Fruit fly (Drosophila melanogaster) whole organism, embryonic: ENCODE measurements around the gene slmo.
A peak's percentile ranks its signal among the peaks of the same experiment; 100 is the strongest.

Experiments used
- Ada2b ChIP-seq: fragments of 200-800 bp; sonication (Bioruptor generic); IDR thresholded peaks from 2 replicates; pipeline ENCODE4 v1.3.6; 2022; ENCODE audit warnings: missing biosample characterization, missing genetic modification characterization
- Blimp-1 ChIP-seq: fragments of 200-800 bp; sonication (Bioruptor generic); optimal IDR thresholded peaks from 3 replicates; lab custom pipeline; 2018; ENCODE audit warnings: missing biosample characterization, missing genetic modification characterization, mild to moderate bottlenecking, moderate library complexity, missing genetic modification reagents
- Bteb2 ChIP-seq: fragments of 200-800 bp; sonication (Bioruptor generic); optimal IDR thresholded peaks from 2 replicates; lab custom pipeline; 2016; ENCODE audit warnings: missing biosample characterization, missing genetic modification characterization
- CG10543 ChIP-seq: fragments of 200-800 bp; sonication (Bioruptor generic); optimal IDR thresholded peaks from 3 replicates; lab custom pipeline; 2017; ENCODE audit warnings: missing biosample characterization, mild to moderate bottlenecking, missing genetic modification characterization, moderate library complexity
- CG10654 ChIP-seq: fragments of 200-800 bp; sonication (Bioruptor generic); optimal IDR thresholded peaks from 2 replicates; lab custom pipeline; 2016; ENCODE audit warnings: missing biosample characterization, missing genetic modification characterization
- CG14710 ChIP-seq: fragments of 200-800 bp; sonication (Bioruptor generic); optimal IDR thresholded peaks from 3 replicates; lab custom pipeline; 2019; ENCODE audit warnings: missing biosample characterization, mild to moderate bottlenecking, missing genetic modification characterization, moderate library complexity
- CG15479 ChIP-seq: fragments of 200-800 bp; sonication (Bioruptor generic); optimal IDR thresholded peaks from 3 replicates; lab custom pipeline; 2019; ENCODE audit warnings: missing biosample characterization, mild to moderate bottlenecking, missing genetic modification characterization, moderate library complexity
- CG30403 ChIP-seq: fragments of 200-800 bp; sonication (Bioruptor generic); optimal IDR thresholded peaks from 3 replicates; lab custom pipeline; 2016; ENCODE audit warnings: missing biosample characterization, missing genetic modification characterization
- CG30431 ChIP-seq: fragments of 200-800 bp; sonication (Bioruptor generic); optimal IDR thresholded peaks from 2 replicates; lab custom pipeline; 2017; ENCODE audit warnings: missing biosample characterization, missing genetic modification characterization
- CG34376 ChIP-seq: fragments of 200-800 bp; sonication (Bioruptor generic); optimal IDR thresholded peaks from 2 replicates; lab custom pipeline; 2018; ENCODE audit warnings: missing biosample characterization, mild to moderate bottlenecking, missing genetic modification characterization
- CG42726 ChIP-seq: fragments of 200-800 bp; sonication (Bioruptor generic); IDR thresholded peaks from 2 replicates; pipeline ENCODE4 v1.3.6; 2022; ENCODE audit warnings: missing biosample characterization, missing genetic modification characterization; ENCODE audit not compliant: partially characterized antibody
- CG4424 ChIP-seq: fragments of 200-800 bp; sonication (Bioruptor generic); optimal IDR thresholded peaks from 3 replicates; lab custom pipeline; 2016; ENCODE audit warnings: missing biosample characterization, missing genetic modification characterization
- CG6813 ChIP-seq: fragments of 200-800 bp; sonication (Bioruptor generic); optimal IDR thresholded peaks from 2 replicates; lab custom pipeline; 2017; ENCODE audit warnings: missing biosample characterization, missing genetic modification characterization, mild to moderate bottlenecking, moderate library complexity, missing genetic modification reagents
- CG6854 ChIP-seq: fragments of 200-800 bp; sonication (Bioruptor generic); optimal IDR thresholded peaks from 3 replicates; lab custom pipeline; 2017; ENCODE audit warnings: missing biosample characterization, mild to moderate bottlenecking, missing genetic modification characterization
- CG9437 ChIP-seq: fragments of 200-800 bp; sonication (Bioruptor generic); optimal IDR thresholded peaks from 2 replicates; lab custom pipeline; 2018; ENCODE audit warnings: missing biosample characterization, mild to moderate bottlenecking, missing genetic modification characterization
- CoRest ChIP-seq: fragments of 200-800 bp; sonication (Bioruptor generic); optimal IDR thresholded peaks from 3 replicates; lab custom pipeline; 2018; ENCODE audit warnings: missing biosample characterization, mild to moderate bottlenecking, missing genetic modification characterization, moderate library complexity
- D19A ChIP-seq: fragments of 200-800 bp; optimal IDR thresholded peaks from 3 replicates; lab custom pipeline; 2019; ENCODE audit warnings: missing biosample characterization, mild to moderate bottlenecking, missing genetic modification characterization, moderate library complexity
- D19B ChIP-seq: fragments of 200-800 bp; sonication (Bioruptor generic); optimal IDR thresholded peaks from 2 replicates; lab custom pipeline; 2017; ENCODE audit warnings: missing biosample characterization, mild to moderate bottlenecking, missing genetic modification characterization
- Deaf1 ChIP-seq: fragments of 200-800 bp; optimal IDR thresholded peaks from 3 replicates; lab custom pipeline; 2019; ENCODE audit warnings: missing biosample characterization, mild to moderate bottlenecking, missing genetic modification characterization, moderate library complexity
- Dll ChIP-seq: fragments of 200-800 bp; sonication (Bioruptor generic); IDR thresholded peaks from 4 replicates; pipeline ENCODE4 v1.3.6; 2022; ENCODE audit warnings: missing biosample characterization, missing genetic modification characterization; ENCODE audit not compliant: partially characterized antibody
- Doc3 ChIP-seq: fragments of 200-800 bp; sonication (Bioruptor generic); IDR thresholded peaks from 3 replicates; pipeline ENCODE4 v1.3.6; 2022; ENCODE audit warnings: missing biosample characterization, missing genetic modification characterization; ENCODE audit not compliant: partially characterized antibody
- Gsc ChIP-seq: fragments of 200-800 bp; sonication (Bioruptor generic); IDR thresholded peaks from 2 replicates; pipeline ENCODE4 v1.3.6; 2022; ENCODE audit warnings: missing biosample characterization, missing genetic modification characterization
- Hr78 ChIP-seq, 2 experiments: fragments of 200-800 bp in 1 of 2; fragments of >200 bp in 1 of 2; sonication (Bioruptor generic) in 1 of 2; optimal IDR thresholded peaks; 2 replicates each; lab custom pipeline; 2017 to 2019; ENCODE audit warnings: missing biosample characterization in 2 of 2, missing genetic modification characterization in 2 of 2, mild to moderate bottlenecking in 1 of 2, moderate library complexity in 1 of 2
- Kr ChIP-seq: fragments of 200-800 bp; sonication (Bioruptor generic); optimal IDR thresholded peaks from 2 replicates; lab custom pipeline; 2017; ENCODE audit warnings: missing biosample characterization, mild to moderate bottlenecking, missing genetic modification characterization
- Lhr ChIP-seq: fragments of 200-800 bp; sonication (Bioruptor generic); optimal IDR thresholded peaks from 3 replicates; lab custom pipeline; 2017; ENCODE audit warnings: mild to moderate bottlenecking, missing biosample characterization, missing genetic modification reagents, missing genetic modification characterization
- Myb ChIP-seq: fragments of 200-800 bp; sonication (Bioruptor generic); optimal IDR thresholded peaks from 2 replicates; lab custom pipeline; 2016; ENCODE audit warnings: missing biosample characterization, missing genetic modification characterization
- Ptx1 ChIP-seq: fragments of 200-800 bp; sonication (Bioruptor generic); IDR thresholded peaks from 2 replicates; pipeline ENCODE4 v1.3.6; 2022; ENCODE audit warnings: missing biosample characterization, missing genetic modification characterization
- Scr ChIP-seq: fragments of 200-800 bp; sonication (Bioruptor generic); IDR thresholded peaks from 2 replicates; pipeline ENCODE4 v1.3.6; 2022; ENCODE audit warnings: missing biosample characterization, missing genetic modification characterization; ENCODE audit not compliant: partially characterized antibody
- TFAM ChIP-seq: fragments of 200-800 bp; sonication (Bioruptor generic); optimal IDR thresholded peaks from 2 replicates; lab custom pipeline; 2017; ENCODE audit warnings: missing biosample characterization, missing genetic modification characterization, inconsistent platforms
- Usf ChIP-seq: fragments of 200-800 bp; sonication (Bioruptor generic); optimal IDR thresholded peaks from 2 replicates; lab custom pipeline; 2017; ENCODE audit warnings: missing genotype, missing biosample characterization, missing genetic modification characterization
- abd-A ChIP-seq: fragments of 200-800 bp; sonication (Bioruptor generic); optimal IDR thresholded peaks from 3 replicates; lab custom pipeline; 2019; ENCODE audit warnings: missing biosample characterization, mild to moderate bottlenecking, missing genetic modification characterization, moderate library complexity
- ac ChIP-seq: fragments of 200-800 bp; sonication (Bioruptor generic); optimal IDR thresholded peaks from 3 replicates; lab custom pipeline; 2017; ENCODE audit warnings: missing biosample characterization, mild to moderate bottlenecking, missing genetic modification characterization
- az2 ChIP-seq: fragments of 200-800 bp; sonication (Bioruptor generic); optimal IDR thresholded peaks from 3 replicates; lab custom pipeline; 2016; ENCODE audit warnings: missing biosample characterization, missing genetic modification characterization
- bbx ChIP-seq: fragments of 200-800 bp; sonication (Bioruptor generic); IDR thresholded peaks from 2 replicates; pipeline ENCODE4 v1.3.6; 2022; ENCODE audit warnings: missing biosample characterization, missing genetic modification characterization; ENCODE audit not compliant: partially characterized antibody
- chn ChIP-seq: fragments of 200-800 bp; sonication (Bioruptor generic); optimal IDR thresholded peaks from 2 replicates; lab custom pipeline; 2016; ENCODE audit warnings: missing biosample characterization, missing genetic modification characterization
- ci ChIP-seq: fragments of 200-800 bp; sonication (Bioruptor generic); IDR thresholded peaks from 3 replicates; pipeline ENCODE4 v1.3.6; 2022; ENCODE audit warnings: missing biosample characterization, missing genetic modification characterization
- crol ChIP-seq: fragments of 200-800 bp; sonication (Bioruptor generic); IDR thresholded peaks from 2 replicates; pipeline ENCODE4 v1.3.6; 2022; ENCODE audit warnings: missing biosample characterization, missing genetic modification characterization
- kay ChIP-seq: fragments of 200-800 bp; sonication (Bioruptor generic); optimal IDR thresholded peaks from 2 replicates; lab custom pipeline; 2016; ENCODE audit warnings: missing biosample characterization, missing genetic modification characterization
- kni ChIP-seq: fragments of 200-800 bp; sonication (Bioruptor generic); optimal IDR thresholded peaks from 3 replicates; lab custom pipeline; 2017; ENCODE audit warnings: mild to moderate bottlenecking, missing biosample characterization, missing genetic modification reagents, missing genetic modification characterization
- nmo ChIP-seq: fragments of 200-800 bp; sonication (Bioruptor generic); optimal IDR thresholded peaks from 2 replicates; lab custom pipeline; 2018; ENCODE audit warnings: missing biosample characterization, mild to moderate bottlenecking, missing genetic modification characterization, moderate library complexity
- pita ChIP-seq: fragments of 200-800 bp; sonication (Bioruptor generic); optimal IDR thresholded peaks from 2 replicates; lab custom pipeline; 2017; ENCODE audit warnings: missing biosample characterization, mild to moderate bottlenecking, missing genetic modification characterization
- pros ChIP-seq: fragments of 200-800 bp; sonication (Bioruptor generic); optimal IDR thresholded peaks from 3 replicates; lab custom pipeline; 2019; ENCODE audit warnings: missing biosample characterization, mild to moderate bottlenecking, missing genetic modification characterization, moderate library complexity
- psq ChIP-seq: fragments of 200-800 bp; sonication (Bioruptor generic); optimal IDR thresholded peaks from 2 replicates; lab custom pipeline; 2017; ENCODE audit warnings: missing biosample characterization, missing genetic modification characterization
- sim ChIP-seq: fragments of 200-800 bp; sonication (Bioruptor generic); IDR thresholded peaks from 2 replicates; pipeline ENCODE4 v1.3.6; 2022; ENCODE audit warnings: missing biosample characterization, missing genetic modification characterization
- sr ChIP-seq: fragments of 200-800 bp; sonication (Bioruptor generic); IDR thresholded peaks from 3 replicates; pipeline ENCODE4 v1.3.6; 2022; ENCODE audit warnings: missing biosample characterization, missing genetic modification characterization
- stwl ChIP-seq: fragments of 200-800 bp; sonication (Bioruptor generic); optimal IDR thresholded peaks from 3 replicates; lab custom pipeline; 2018; ENCODE audit warnings: missing biosample characterization, mild to moderate bottlenecking, missing genetic modification characterization, moderate library complexity
- tup ChIP-seq: fragments of 200-800 bp; sonication (Bioruptor generic); optimal IDR thresholded peaks from 2 replicates; lab custom pipeline; 2016; ENCODE audit warnings: missing biosample characterization, mild to moderate bottlenecking, missing genetic modification characterization, moderate library complexity
- wdn ChIP-seq: fragments of 200-800 bp; sonication (Bioruptor generic); IDR thresholded peaks from 2 replicates; pipeline ENCODE4 v1.3.6; 2022; ENCODE audit warnings: missing biosample characterization, missing genetic modification characterization
- wor ChIP-seq: fragments of 200-800 bp; sonication (Bioruptor generic); IDR thresholded peaks from 2 replicates; pipeline ENCODE4 v1.3.6; 2022; ENCODE audit warnings: missing biosample characterization, missing genetic modification characterization
- z ChIP-seq: fragments of 200-800 bp; sonication (Bioruptor generic); IDR thresholded peaks from 3 replicates; pipeline ENCODE4 v1.3.6; 2022; ENCODE audit warnings: missing biosample characterization, missing genetic modification characterization

slmo gene

dm6 chr2L:6075345-6075744 lies 26.8 kb upstream of the slmo start:
- TF ChIP-seq kni (GFP tag; lab: Kevin White, UChicago): peak; percentile 95
- no peak for TF ChIP-seq Myb
- no peak for TF ChIP-seq Kr (GFP tag; lab: Kevin White, UChicago)
- peak; percentile 9 for TF ChIP-seq CG6813 (GFP tag; lab: Kevin White, UChicago)
- TF ChIP-seq bbx: 0 out of 2 replicates have a peak, but pooled peaks have one; percentile 29
- peak; percentile 48 for TF ChIP-seq Deaf1 (tag; lab: Kevin White, UChicago)
- peak; percentile 66; the same call in 2 of the 3 replicates for TF ChIP-seq sr (GFP tag; lab: Robert Waterston, UW)
- TF ChIP-seq ac: no peak
- TF ChIP-seq Ada2b (GFP tag; lab: Robert Waterston, UW): no peak
- no peak for TF ChIP-seq CG14710 (tag; lab: Kevin White, UChicago)
- TF ChIP-seq kay (GFP tag; lab: Kevin White, UChicago): no peak
- peak; percentile 98 for TF ChIP-seq crol (GFP tag; lab: Robert Waterston, UW)
- no peak for TF ChIP-seq stwl (tag; lab: Kevin White, UChicago)
- no peak for TF ChIP-seq chn (GFP tag; lab: Kevin White, UChicago)
- no peak for TF ChIP-seq CG34376 (GFP tag; lab: Kevin White, UChicago)
- TF ChIP-seq D19B (GFP tag; lab: Kevin White, UChicago): no peak
- TF ChIP-seq az2 (GFP tag; lab: Kevin White, UChicago): no peak
- peak; percentile 98 for TF ChIP-seq Blimp-1
- TF ChIP-seq abd-A: peak; percentile 94
- no peak for TF ChIP-seq wor (GFP tag; lab: Robert Waterston, UW)
- no peak for TF ChIP-seq Doc3 (GFP tag; lab: Robert Waterston, UW)
- no peak for TF ChIP-seq Lhr (GFP tag; lab: Kevin White, UChicago)
- TF ChIP-seq CG6854 (GFP tag; lab: Kevin White, UChicago): no peak
- TF ChIP-seq CG4424 (GFP tag; lab: Kevin White, UChicago): no peak
- TF ChIP-seq Hr78 (GFP tag; optimal IDR thresholded peaks at IDR 0.05; lab: Kevin White, UChicago): peak in 1 of 2 experiments; percentile 19
- TF ChIP-seq Ptx1 (GFP tag; lab: Robert Waterston, UW): no peak
- no peak for TF ChIP-seq sim (GFP tag; lab: Robert Waterston, UW)
- peak; percentile 54; the same call in 1 of the 2 replicates for TF ChIP-seq CG42726
- no peak for TF ChIP-seq psq (GFP tag; lab: Kevin White, UChicago)
- TF ChIP-seq tup: no peak
- no peak for TF ChIP-seq Gsc (GFP tag; lab: Robert Waterston, UW)
- no peak for TF ChIP-seq Usf (GFP tag; lab: Kevin White, UChicago)
- TF ChIP-seq nmo (GFP tag; lab: Kevin White, UChicago): no peak
- TF ChIP-seq pros (GFP tag; lab: Kevin White, UChicago): peak; percentile 90
- TF ChIP-seq CoRest (tag; lab: Kevin White, UChicago): no peak
- TF ChIP-seq CG9437 (GFP tag; lab: Kevin White, UChicago): no peak
- TF ChIP-seq CG30403 (GFP tag; lab: Kevin White, UChicago): no peak
- TF ChIP-seq TFAM (GFP tag; lab: Kevin White, UChicago): no peak
- no peak for TF ChIP-seq CG15479 (GFP tag; lab: Kevin White, UChicago)
- TF ChIP-seq CG30431 (GFP tag; lab: Kevin White, UChicago): no peak
- 0 out of 2 replicates have a peak, but pooled peaks have one; percentile 28 for TF ChIP-seq Scr
- 0 out of 3 replicates have a peak, but pooled peaks have one; percentile 59 for TF ChIP-seq ci (GFP tag; lab: Robert Waterston, UW)
- TF ChIP-seq D19A (tag; lab: Kevin White, UChicago): no peak
- no peak for TF ChIP-seq wdn (GFP tag; lab: Robert Waterston, UW)
- no peak for TF ChIP-seq CG10654 (GFP tag; lab: Kevin White, UChicago)
- TF ChIP-seq z (GFP tag; lab: Robert Waterston, UW): peak; percentile 94
- 0 out of 4 replicates have a peak, but pooled peaks have one; percentile 13 for TF ChIP-seq Dll (GFP tag; lab: Robert Waterston, UW)
- no peak for TF ChIP-seq Bteb2 (GFP tag; lab: Kevin White, UChicago)
- TF ChIP-seq pita: no peak
- peak; percentile 41 for TF ChIP-seq CG10543 (GFP tag; lab: Kevin White, UChicago)
